Worm (Caenorhabditis elegans) whole organism, late embryonic: ENCODE data around the gene T06E8.8.
"Not testable (repeated sequence)": the region's sequence is repeated elsewhere in the genome, so short reads cannot be mapped to it uniquely, and the experiment has no call there.

Experiments used
- F13H6.1 ChIP-seq: sonication (generic microtip); optimal IDR thresholded peaks from 2 replicates; lab custom pipeline; 2016; ENCODE audit warnings: missing genetic modification characterization, missing compliant biosample characterization
- T23F11.4 ChIP-seq: fragments of 200-800 bp; sonication (Bioruptor generic); optimal IDR thresholded peaks from 2 replicates; lab custom pipeline; 2018; ENCODE audit warnings: mild to moderate bottlenecking, missing genetic modification characterization, missing compliant biosample characterization
- ama-1 ChIP-seq: fragments of 150-350 bp; optimal IDR thresholded peaks from 2 replicates; lab custom pipeline; 2014
- ceh-14 ChIP-seq: sonication (generic microtip); optimal IDR thresholded peaks from 2 replicates; lab custom pipeline; 2016; ENCODE audit warnings: missing genotype, missing genetic modification characterization, missing compliant biosample characterization
- ceh-18 ChIP-seq: sonication (generic microtip); optimal IDR thresholded peaks from 2 replicates; lab custom pipeline; 2016; ENCODE audit warnings: missing genetic modification characterization, missing compliant biosample characterization
- ceh-19 ChIP-seq: fragments of 200-800 bp; sonication (Bioruptor generic); optimal IDR thresholded peaks from 2 replicates; lab custom pipeline; 2018; ENCODE audit warnings: mild to moderate bottlenecking, missing genetic modification characterization, missing compliant biosample characterization
- ceh-22 ChIP-seq: sonication (generic microtip); optimal IDR thresholded peaks from 2 replicates; lab custom pipeline; 2017; ENCODE audit warnings: missing biosample characterization, missing genetic modification characterization
- ceh-31 ChIP-seq: sonication (generic microtip); optimal IDR thresholded peaks from 2 replicates; lab custom pipeline; 2016; ENCODE audit warnings: missing genetic modification characterization, missing compliant biosample characterization
- ceh-48 ChIP-seq: sonication (generic microtip); optimal IDR thresholded peaks from 2 replicates; lab custom pipeline; 2016; ENCODE audit warnings: missing genetic modification characterization, inconsistent platforms, missing compliant biosample characterization
- ceh-9 ChIP-seq: sonication (generic microtip); optimal IDR thresholded peaks from 2 replicates; lab custom pipeline; 2016; ENCODE audit warnings: mild to moderate bottlenecking, missing genetic modification characterization, inconsistent platforms, missing compliant biosample characterization
- dmd-4 ChIP-seq: sonication (generic microtip); optimal IDR thresholded peaks from 2 replicates; lab custom pipeline; 2016; ENCODE audit warnings: borderline replicate concordance, missing genetic modification characterization, missing compliant biosample characterization
- dve-1 ChIP-seq: sonication (generic microtip); optimal IDR thresholded peaks from 2 replicates; lab custom pipeline; 2017; ENCODE audit warnings: antibody characterized with exemption, mild to moderate bottlenecking, missing genetic modification characterization, missing compliant biosample characterization
- fax-1 ChIP-seq: sonication (generic microtip); optimal IDR thresholded peaks from 2 replicates; lab custom pipeline; 2016; ENCODE audit warnings: missing genotype, missing genetic modification characterization, missing compliant biosample characterization
- fkh-10 ChIP-seq: fragments of 150-350 bp; optimal IDR thresholded peaks from 2 replicates; lab custom pipeline; 2014; ENCODE audit warnings: missing biosample characterization, missing genetic modification reagents, missing genetic modification characterization
- fkh-6 ChIP-seq: sonication (generic microtip); optimal IDR thresholded peaks from 2 replicates; lab custom pipeline; 2016; ENCODE audit warnings: missing genetic modification characterization, missing compliant biosample characterization
- gmeb-2 ChIP-seq: sonication (generic microtip); optimal IDR thresholded peaks from 2 replicates; lab custom pipeline; 2016; ENCODE audit warnings: missing genetic modification characterization, inconsistent platforms, missing compliant biosample characterization
- hlh-13 ChIP-seq: fragments of 200-800 bp; sonication (Bioruptor generic); optimal IDR thresholded peaks from 2 replicates; lab custom pipeline; 2018; ENCODE audit warnings: mild to moderate bottlenecking, missing genetic modification characterization, missing compliant biosample characterization
- hlh-8 ChIP-seq: sonication (generic microtip); optimal IDR thresholded peaks from 2 replicates; lab custom pipeline; 2016; ENCODE audit warnings: missing genotype, missing genetic modification characterization, missing compliant biosample characterization
- lim-6 ChIP-seq: sonication (generic microtip); optimal IDR thresholded peaks from 2 replicates; lab custom pipeline; 2016; ENCODE audit warnings: missing genetic modification characterization, missing compliant biosample characterization
- nfya-1 ChIP-seq: sonication (generic microtip); optimal IDR thresholded peaks from 2 replicates; lab custom pipeline; 2017; ENCODE audit warnings: missing genetic modification characterization, mild to moderate bottlenecking, missing compliant biosample characterization, antibody characterized with exemption, moderate library complexity
- odd-2 ChIP-seq: sonication (generic microtip); optimal IDR thresholded peaks from 2 replicates; lab custom pipeline; 2017; ENCODE audit warnings: antibody characterized with exemption, mild to moderate bottlenecking, missing genetic modification characterization, missing compliant biosample characterization
- pax-1 ChIP-seq: fragments of 150-350 bp; optimal IDR thresholded peaks from 2 replicates; lab custom pipeline; 2014; ENCODE audit warnings: missing biosample characterization, missing genetic modification characterization
- pros-1 ChIP-seq: fragments of 150-350 bp; optimal IDR thresholded peaks from 2 replicates; lab custom pipeline; 2014; ENCODE audit warnings: missing biosample characterization, missing genetic modification reagents, missing genetic modification characterization
- tbx-7 ChIP-seq: sonication (generic microtip); optimal IDR thresholded peaks from 2 replicates; lab custom pipeline; 2016; ENCODE audit warnings: missing genotype, missing genetic modification characterization, missing compliant biosample characterization
- ttx-3 ChIP-seq: sonication (generic microtip); optimal IDR thresholded peaks from 2 replicates; lab custom pipeline; 2016; ENCODE audit warnings: missing genetic modification reagents, missing genetic modification characterization, missing compliant biosample characterization
- unc-42 ChIP-seq: sonication (generic microtip); optimal IDR thresholded peaks from 2 replicates; lab custom pipeline; 2016; ENCODE audit warnings: missing genotype, missing genetic modification characterization, missing compliant biosample characterization
- unc-55 ChIP-seq: sonication (generic microtip); optimal IDR thresholded peaks from 2 replicates; lab custom pipeline; 2017; ENCODE audit warnings: missing biosample characterization, missing genetic modification reagents, missing genetic modification characterization
- unc-86 ChIP-seq: sonication (generic microtip); optimal IDR thresholded peaks from 2 replicates; lab custom pipeline; 2016; ENCODE audit warnings: missing genetic modification characterization, missing compliant biosample characterization

T06E8.8 gene

DNA sequence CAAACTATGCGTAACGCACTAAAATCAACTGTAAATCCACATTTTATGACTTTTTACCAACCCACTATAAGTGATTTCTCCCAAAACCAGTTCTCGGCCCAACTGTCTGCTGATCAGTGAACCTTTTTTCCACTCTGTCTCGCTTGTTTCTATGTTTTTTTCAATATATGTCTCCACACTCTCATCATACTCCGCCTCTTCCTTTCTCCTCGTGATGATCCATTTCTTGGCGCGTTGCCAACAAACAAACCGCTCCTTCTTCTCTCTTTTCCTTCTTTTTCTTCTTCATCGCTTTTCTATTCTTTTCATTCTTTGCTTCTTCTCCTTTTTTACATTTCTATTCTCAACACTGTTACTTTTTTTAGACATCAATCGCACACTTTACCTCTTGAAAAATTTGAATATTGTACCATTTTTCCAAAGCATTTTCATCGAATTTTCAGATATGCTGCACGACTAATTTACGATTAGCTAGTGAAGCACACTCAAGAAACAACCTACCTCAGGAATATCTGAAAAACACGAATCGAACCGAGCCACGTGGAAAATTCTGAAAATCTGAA, at the start of gene T06E8.8:
Gene T06E8.8, plus strand, starts transcription at position 513 of the 563 bp plus-strand sequence.
- TF ChIP-seq ceh-18 (tag; lab: Kevin White, UChicago) (peak; percentile 62), ama-1 (lab: Kevin White, UChicago) (no peak)

- TF ChIP-seq lim-6 (tag; lab: Kevin White, UChicago) (no peak), ama-1 (lab: Kevin White, UChicago) (no peak), pros-1 (tag; lab: Kevin White, UChicago) (no peak), odd-2 (tag; lab: Kevin White, UChicago) (no peak), ceh-19 (GFP tag; lab: Kevin White, UChicago) (no peak)
Measured at ce11 chrV:9995791-9996190, 47.8 kb upstream of the T06E8.8 start, which contains the start of gene K08H10.6. Gene K08H10.6 (minus strand): TSS chrV:9995891.

- TF ChIP-seq hlh-8: no peak
- no peak for TF ChIP-seq ttx-3
- TF ChIP-seq dve-1 (tag; lab: Kevin White, UChicago): no peak
- TF ChIP-seq tbx-7: no peak
- no peak for TF ChIP-seq ceh-14 (tag; lab: Kevin White, UChicago)
- no peak for TF ChIP-seq ceh-18 (tag; lab: Kevin White, UChicago)
- TF ChIP-seq F13H6.1 (tag; lab: Kevin White, UChicago): no peak
- no peak for TF ChIP-seq fax-1 (tag; lab: Kevin White, UChicago)
- no peak for TF ChIP-seq unc-42 (tag; lab: Kevin White, UChicago)
- TF ChIP-seq odd-2 (tag; lab: Kevin White, UChicago): no peak
- TF ChIP-seq ceh-19 (GFP tag; lab: Kevin White, UChicago): no peak
- TF ChIP-seq ceh-22 (tag; lab: Kevin White, UChicago): no peak
- TF ChIP-seq T23F11.4 (GFP tag; lab: Kevin White, UChicago): no peak
- TF ChIP-seq ceh-48 (tag; lab: Kevin White, UChicago): no peak
- no peak for TF ChIP-seq fkh-10
- TF ChIP-seq, all 69 proteins: peak for 0
Measured at ce11 chrV:10000760-10001159, 42.8 kb upstream of the T06E8.8 start, which contains the start of gene K08H10.10. Gene K08H10.10 (plus strand): TSS chrV:10001060.

DNA sequence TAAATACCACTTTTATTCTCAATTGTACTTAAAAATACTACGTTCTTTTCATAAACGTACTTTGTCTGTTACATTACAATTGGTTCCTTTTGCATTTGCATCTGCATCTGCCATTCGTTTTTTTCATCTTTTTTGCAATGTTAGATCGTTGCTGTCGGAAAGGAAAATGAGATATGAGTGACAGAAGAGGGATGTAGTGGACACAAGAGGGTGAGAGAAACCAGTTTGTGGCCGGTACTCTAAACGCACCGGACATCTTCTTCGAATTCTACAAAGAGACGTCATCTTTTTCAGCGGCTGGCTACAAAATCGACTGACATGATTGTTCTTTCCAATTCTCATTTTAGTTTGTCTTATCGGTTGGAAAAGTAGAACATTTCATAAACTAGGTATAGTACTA, 40.8 kb upstream of the T06E8.8 start:
- no peak for TF ChIP-seq dve-1 (tag; lab: Kevin White, UChicago)

DNA sequence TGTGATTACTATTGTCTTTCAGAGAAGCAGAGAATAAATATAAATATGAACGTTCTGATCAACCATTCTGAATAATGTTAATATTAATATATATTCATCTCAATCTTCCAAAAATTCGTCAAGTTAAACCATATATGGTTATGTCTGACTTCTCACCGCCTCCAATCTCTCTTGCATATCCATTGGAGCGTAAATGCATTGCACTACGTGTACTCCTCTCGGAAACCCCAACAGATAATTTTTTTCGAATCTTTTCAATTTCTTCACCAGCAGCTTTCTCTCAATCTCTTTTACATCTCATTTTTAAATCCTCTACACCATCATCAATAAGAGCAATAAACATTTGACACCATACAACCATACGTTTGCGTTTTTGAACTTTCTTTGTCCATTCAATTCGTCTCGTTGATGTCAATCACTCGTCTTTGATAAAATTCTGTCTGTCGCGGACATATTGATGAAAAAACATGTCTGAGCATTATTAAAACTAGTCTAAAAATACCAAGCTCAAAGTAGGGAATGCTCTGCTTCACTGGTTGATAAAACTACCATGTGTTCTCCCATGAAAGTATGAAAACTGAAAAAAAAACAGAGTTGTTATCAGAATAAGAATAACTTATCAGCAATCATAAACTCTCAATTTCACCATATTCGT, 40.1 kb upstream of the T06E8.8 start:
- TF ChIP-seq ceh-9 (tag; lab: Kevin White, UChicago) (no peak), unc-55 (GFP tag; lab: Kevin White, UChicago) (peak; percentile 20), ceh-18 (tag; lab: Kevin White, UChicago) (peak; percentile 18), unc-86 (tag; lab: Kevin White, UChicago) (no peak), pax-1 (tag; lab: Kevin White, UChicago) (peak; percentile 20), pros-1 (tag; lab: Kevin White, UChicago) (no peak), ceh-31 (tag; lab: Kevin White, UChicago) (no peak), fax-1 (tag; lab: Kevin White, UChicago) (no peak), hlh-13 (GFP tag; lab: Kevin White, UChicago) (no peak), nfya-1 (tag; lab: Kevin White, UChicago) (peak; percentile 34), fkh-6 (tag; lab: Kevin White, UChicago) (no peak)

DNA sequence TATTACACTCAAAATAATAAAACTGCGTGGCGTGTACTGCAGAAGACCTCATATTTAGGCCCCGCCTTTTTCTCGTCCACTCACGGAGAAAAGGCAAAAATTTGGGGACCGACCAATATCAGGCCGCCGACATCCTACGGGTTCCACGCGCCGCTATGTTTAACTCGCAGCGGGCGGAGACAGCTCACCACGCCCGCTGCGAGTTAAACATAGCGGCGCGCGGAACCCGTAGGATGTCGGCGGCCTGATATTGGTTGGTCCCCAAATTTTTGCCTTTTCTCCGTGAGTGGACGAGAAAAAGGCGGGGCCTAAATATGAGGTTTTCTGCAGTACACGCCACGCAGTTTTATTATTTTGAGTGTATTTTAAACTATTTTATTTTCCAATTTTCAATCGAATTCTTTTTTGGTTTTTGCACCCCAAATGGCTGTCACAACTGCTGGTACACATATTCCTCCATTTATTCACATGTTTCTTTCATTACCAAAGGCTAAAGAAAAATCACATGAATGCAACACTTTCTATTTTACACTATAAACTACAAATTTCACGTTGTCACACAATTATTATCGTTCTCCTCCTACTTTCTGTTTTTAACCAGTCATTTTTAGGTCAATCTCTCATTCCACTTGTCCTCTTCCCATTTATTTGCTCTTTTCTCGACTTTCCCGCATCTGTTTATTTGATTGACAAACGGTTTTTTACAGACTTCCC, 39.3 kb upstream of the T06E8.8 start, which contains the start of gene uda-1:
Gene uda-1, plus strand, starts transcription at position 708 of the 714 bp plus-strand sequence.
- not testable (repeated sequence) for TF ChIP-seq gmeb-2 (tag; lab: Kevin White, UChicago); ceh-18 (tag; lab: Kevin White, UChicago); dmd-4
- TF ChIP-seq, all 69 proteins: peak for 0; not testable (repeated sequence) for 69
